Worm (Caenorhabditis elegans): Measurements from ENCODE around the gene Y38A10A.7.

Y38A10A.7 gene

ce11 chrV:6105374-6105773 lies 9.4 kb downstream of the Y38A10A.7 start, which contains the start of gene atf-8:
TSS of gene atf-8 (plus strand) at chrV:6105607.
- TF ChIP-seq blmp-1 (tag; optimal IDR thresholded peaks at IDR 0.05) (peak; percentile 99), ham-2 (GFP tag; optimal IDR thresholded peaks at IDR 0.05) (peak; percentile 77), mab-5 (tag; optimal IDR thresholded peaks at IDR 0.05) (no peak)

ce11 chrV:6107474-6107873 lies 11.5 kb downstream of the Y38A10A.7 start, which contains the start of gene cwf-19L1:
TSS of gene cwf-19L1 (plus strand) at chrV:6107828.
- TF ChIP-seq sptf-1 (tag; optimal IDR thresholded peaks at IDR 0.05) (peak; percentile 30), lsy-2 (tag; optimal IDR thresholded peaks at IDR 0.05) (peak; percentile 37), mls-2 (tag; optimal IDR thresholded peaks at IDR 0.05) (no peak), ces-1 (GFP tag; optimal IDR thresholded peaks at IDR 0.05) (peak; percentile 29)

- TF ChIP-seq unc-39 (tag; optimal IDR thresholded peaks at IDR 0.05) (no peak), pha-4 (tag; optimal IDR thresholded peaks at IDR 0.05) (peak; percentile 9)
Observed at ce11 chrV:6110533-6110932, 14.5 kb downstream of the Y38A10A.7 start, which contains the start of gene F17A9.4. TSS of gene F17A9.4 (minus strand) at chrV:6110629.

- TF ChIP-seq bed-3 (GFP tag; optimal IDR thresholded peaks at IDR 0.05) (no peak), nhr-76 (tag; optimal IDR thresholded peaks at IDR 0.05) (no peak), lsy-2 (tag; optimal IDR thresholded peaks at IDR 0.05) (no peak), nhr-12 (tag; optimal IDR thresholded peaks at IDR 0.05) (no peak), lin-13 (tag; optimal IDR thresholded peaks at IDR 0.05) (no peak), M03D4.4 (tag; optimal IDR thresholded peaks at IDR 0.05) (no peak), mls-2 (tag; optimal IDR thresholded peaks at IDR 0.05) (no peak), drap-1 (GFP tag; optimal IDR thresholded peaks at IDR 0.05) (no peak), unc-120 (tag; optimal IDR thresholded peaks at IDR 0.05; ENCODE audit: poor library complexity, severe bottlenecking) (no peak)
Observed at ce11 chrV:6112823-6113222, 16.8 kb downstream of the Y38A10A.7 start, which contains the start of gene F17A9.5. TSS of gene F17A9.5 (minus strand) at chrV:6112997.

- TF ChIP-seq nhr-28 (tag; optimal IDR thresholded peaks at IDR 0.05): no peak
- no peak for TF ChIP-seq mls-2 (tag; optimal IDR thresholded peaks at IDR 0.05)
- no peak for TF ChIP-seq ceh-83 (GFP tag; optimal IDR thresholded peaks at IDR 0.05)
- TF ChIP-seq nhr-76 (tag; optimal IDR thresholded peaks at IDR 0.05): no peak
- no peak for TF ChIP-seq ceh-39 (tag; optimal IDR thresholded peaks at IDR 0.05)
- no peak for TF ChIP-seq M03D4.4 (tag; optimal IDR thresholded peaks at IDR 0.05)
- TF ChIP-seq bed-3 (GFP tag; optimal IDR thresholded peaks at IDR 0.05): no peak
- no peak for TF ChIP-seq nhr-12 (tag; optimal IDR thresholded peaks at IDR 0.05)
- TF ChIP-seq zip-8 (tag; optimal IDR thresholded peaks at IDR 0.05): no peak
- TF ChIP-seq tbx-8 (GFP tag; optimal IDR thresholded peaks at IDR 0.05): no peak
- no peak for TF ChIP-seq cnd-1 (tag; optimal IDR thresholded peaks at IDR 0.05)
- no peak for TF ChIP-seq ces-1 (GFP tag; optimal IDR thresholded peaks at IDR 0.05)
- TF ChIP-seq ceh-43 (GFP tag; optimal IDR thresholded peaks at IDR 0.05): no peak
- no peak for TF ChIP-seq elt-3 (tag; optimal IDR thresholded peaks at IDR 0.05)
- TF ChIP-seq nhr-237 (tag; optimal IDR thresholded peaks at IDR 0.05): no peak
- TF ChIP-seq nhr-2 (tag; optimal IDR thresholded peaks at IDR 0.05): no peak
- TF ChIP-seq sptf-1 (tag; optimal IDR thresholded peaks at IDR 0.05): no peak
- TF ChIP-seq ztf-11 (tag; optimal IDR thresholded peaks at IDR 0.05): no peak
- TF ChIP-seq blmp-1 (tag; optimal IDR thresholded peaks at IDR 0.05): no peak
- no peak for TF ChIP-seq mep-1 (tag; optimal IDR thresholded peaks at IDR 0.05)
Observed at ce11 chrV:6117013-6117412, 21.0 kb downstream of the Y38A10A.7 start.

- TF ChIP-seq lsy-2 (tag; optimal IDR thresholded peaks at IDR 0.05): no peak
- no peak for TF ChIP-seq sptf-1 (tag; optimal IDR thresholded peaks at IDR 0.05)
- no peak for TF ChIP-seq snpc-4 (tag; optimal IDR thresholded peaks at IDR 0.05)
- TF ChIP-seq tbx-8 (GFP tag; optimal IDR thresholded peaks at IDR 0.05): no peak
- no peak for TF ChIP-seq zip-8 (tag; optimal IDR thresholded peaks at IDR 0.05)
- no peak for TF ChIP-seq unc-62 (GFP tag; optimal IDR thresholded peaks at IDR 0.05)
- no peak for TF ChIP-seq hlh-1 (tag; optimal IDR thresholded peaks at IDR 0.05)
- TF ChIP-seq ceh-43 (GFP tag; optimal IDR thresholded peaks at IDR 0.05): no peak
- no peak for TF ChIP-seq mls-2 (tag; optimal IDR thresholded peaks at IDR 0.05)
- no peak for TF ChIP-seq ceh-83 (GFP tag; optimal IDR thresholded peaks at IDR 0.05)
- no peak for TF ChIP-seq ceh-39 (tag; optimal IDR thresholded peaks at IDR 0.05)
- no peak for TF ChIP-seq M03D4.4 (tag; optimal IDR thresholded peaks at IDR 0.05)
- no peak for TF ChIP-seq unc-39 (tag; optimal IDR thresholded peaks at IDR 0.05)
- TF ChIP-seq ces-1 (GFP tag; optimal IDR thresholded peaks at IDR 0.05): no peak
- no peak for TF ChIP-seq nhr-2 (tag; optimal IDR thresholded peaks at IDR 0.05)
- no peak for TF ChIP-seq flh-1 (GFP tag; optimal IDR thresholded peaks at IDR 0.05)
- TF ChIP-seq nhr-237 (tag; optimal IDR thresholded peaks at IDR 0.05): no peak
Observed at ce11 chrV:6120156-6120879, 24.3 kb downstream of the Y38A10A.7 start, which contains the start of gene ceh-49. TSS of gene ceh-49 (minus strand) at chrV:6120206.

Data from whole organism, mixed stage, embryonic.